Fruit fly (Drosophila melanogaster) whole organism, prepupa: ENCODE results near the gene CG14984.
A peak's percentile ranks its signal among the peaks of the same experiment; 100 is the strongest.

Experiments
- CG10631 ChIP-seq: fragments of 200-800 bp; sonication (Bioruptor generic); optimal IDR thresholded peaks from 2 replicates; lab custom pipeline; 2016; ENCODE audit warnings: missing biosample characterization, missing genetic modification characterization
- CG10669 ChIP-seq: fragments of 200-800 bp; sonication (Bioruptor generic); optimal IDR thresholded peaks from 3 replicates; lab custom pipeline; 2018; ENCODE audit warnings: missing biosample characterization, mild to moderate bottlenecking, missing genetic modification characterization, moderate library complexity
- CG11294 ChIP-seq: fragments of 200-800 bp; sonication (Bioruptor generic); IDR thresholded peaks from 2 replicates; pipeline ENCODE4 v1.3.6; 2022; ENCODE audit warnings: missing biosample characterization, missing genetic modification characterization
- CG11762 ChIP-seq: fragments of 200-800 bp; sonication (Bioruptor generic); optimal IDR thresholded peaks from 3 replicates; lab custom pipeline; 2016; ENCODE audit warnings: missing biosample characterization, missing genetic modification characterization; ENCODE audit not compliant: insufficient read depth
- CG15336 ChIP-seq: fragments of 200-800 bp; sonication (Bioruptor generic); IDR thresholded peaks from 2 replicates; pipeline ENCODE4 v1.3.6; 2022; ENCODE audit warnings: missing biosample characterization, missing genetic modification characterization
- CG1621 ChIP-seq: fragments of 200-800 bp; sonication (Bioruptor generic); optimal IDR thresholded peaks from 3 replicates; lab custom pipeline; 2018; ENCODE audit warnings: missing biosample characterization, mild to moderate bottlenecking, missing genetic modification characterization
- CG3032 ChIP-seq: fragments of 200-800 bp; optimal IDR thresholded peaks from 2 replicates; lab custom pipeline; 2019; ENCODE audit warnings: missing biosample characterization, mild to moderate bottlenecking, missing genetic modification characterization, moderate library complexity
- CG31627 ChIP-seq: fragments of 200-800 bp; sonication (Bioruptor generic); optimal IDR thresholded peaks from 3 replicates; lab custom pipeline; 2016; ENCODE audit warnings: missing biosample characterization, missing genetic modification characterization
- CG3919 ChIP-seq: fragments of 200-800 bp; sonication (Bioruptor generic); optimal IDR thresholded peaks from 3 replicates; lab custom pipeline; 2016; ENCODE audit warnings: missing biosample characterization, missing genetic modification characterization
- CG4318 ChIP-seq: fragments of 200-800 bp; sonication (Bioruptor generic); optimal IDR thresholded peaks from 3 replicates; lab custom pipeline; 2017; ENCODE audit warnings: missing biosample characterization, mild to moderate bottlenecking, missing genetic modification characterization
- CG6163 ChIP-seq: fragments of 200-800 bp; sonication (Bioruptor generic); IDR thresholded peaks from 3 replicates; pipeline ENCODE4 v1.3.6; 2022; ENCODE audit warnings: missing biosample characterization, missing genetic modification characterization
- CG6276 ChIP-seq: fragments of 200-800 bp; sonication (Bioruptor generic); optimal IDR thresholded peaks from 2 replicates; lab custom pipeline; 2017; ENCODE audit warnings: missing biosample characterization, mild to moderate bottlenecking, missing genetic modification characterization
- CG6792 ChIP-seq: fragments of 200-800 bp; sonication (Bioruptor generic); optimal IDR thresholded peaks from 3 replicates; lab custom pipeline; 2016; ENCODE audit warnings: missing biosample characterization, missing genetic modification characterization
- CG6808 ChIP-seq: fragments of 200-800 bp; sonication (Bioruptor generic); optimal IDR thresholded peaks from 3 replicates; lab custom pipeline; 2017; ENCODE audit warnings: missing biosample characterization, missing genetic modification characterization, mild to moderate bottlenecking, moderate library complexity, missing genetic modification reagents
- CG6854 ChIP-seq: fragments of 200-800 bp; sonication (Bioruptor generic); optimal IDR thresholded peaks from 2 replicates; lab custom pipeline; 2017; ENCODE audit warnings: missing biosample characterization, mild to moderate bottlenecking, missing genetic modification characterization
- CG7368 ChIP-seq: fragments of 200-800 bp; sonication (Bioruptor generic); optimal IDR thresholded peaks from 3 replicates; lab custom pipeline; 2016; ENCODE audit warnings: missing biosample characterization, missing genetic modification characterization
- CG8632 ChIP-seq: fragments of 200-800 bp; sonication (Bioruptor generic); optimal IDR thresholded peaks from 3 replicates; lab custom pipeline; 2016; ENCODE audit warnings: missing biosample characterization, missing genetic modification characterization
- Eip75B ChIP-seq: fragments of 200-800 bp; sonication (Bioruptor generic); optimal IDR thresholded peaks from 3 replicates; lab custom pipeline; 2016; ENCODE audit warnings: missing biosample characterization, missing genetic modification characterization
- Eip78C ChIP-seq: fragments of 200-800 bp; sonication (Bioruptor generic); peaks from one replicate; lab custom pipeline; 2016; ENCODE audit warnings: missing biosample characterization, missing genetic modification characterization
- Hr38 ChIP-seq: sonication (Bioruptor generic); optimal IDR thresholded peaks from 2 replicates; lab custom pipeline; 2016; ENCODE audit warnings: missing biosample characterization, missing genetic modification characterization
- Met ChIP-seq: fragments of 200-800 bp; sonication (Bioruptor generic); optimal IDR thresholded peaks from 3 replicates; lab custom pipeline; 2016; ENCODE audit warnings: missing biosample characterization, missing genetic modification characterization
- Sox102F ChIP-seq: fragments of 200-800 bp; sonication (Bioruptor generic); optimal IDR thresholded peaks from 2 replicates; lab custom pipeline; 2016; ENCODE audit warnings: missing biosample characterization, mild to moderate bottlenecking, missing genetic modification characterization
- achi ChIP-seq: fragments of 200-800 bp; sonication (Bioruptor generic); optimal IDR thresholded peaks from 3 replicates; lab custom pipeline; 2016; ENCODE audit warnings: missing biosample characterization, missing genetic modification characterization
- cyc ChIP-seq: fragments of 200-800 bp; sonication (Bioruptor generic); optimal IDR thresholded peaks from 3 replicates; lab custom pipeline; 2016; ENCODE audit warnings: missing biosample characterization, missing genetic modification characterization
- dac ChIP-seq: fragments of 200-800 bp; sonication (Bioruptor generic); optimal IDR thresholded peaks from 2 replicates; lab custom pipeline; 2017; ENCODE audit warnings: missing biosample characterization, mild to moderate bottlenecking, missing genetic modification characterization
- eg ChIP-seq: fragments of 200-800 bp; sonication (Bioruptor generic); IDR thresholded peaks from 3 replicates; pipeline ENCODE4 v1.3.6; 2022; ENCODE audit warnings: missing biosample characterization, missing genetic modification characterization
- fd59A ChIP-seq: fragments of 200-800 bp; sonication (Bioruptor generic); optimal IDR thresholded peaks from 2 replicates; lab custom pipeline; 2017; ENCODE audit warnings: missing biosample characterization, mild to moderate bottlenecking, missing genetic modification characterization, missing genetic modification reagents
- lz ChIP-seq: fragments of 200-800 bp; sonication (Bioruptor generic); optimal IDR thresholded peaks from 3 replicates; lab custom pipeline; 2016; ENCODE audit warnings: missing biosample characterization, missing genetic modification characterization
- net ChIP-seq: fragments of 200-800 bp; sonication (Bioruptor generic); optimal IDR thresholded peaks from 3 replicates; lab custom pipeline; 2016; ENCODE audit warnings: missing biosample characterization, missing genetic modification characterization
- spab ChIP-seq: fragments of 200-800 bp; sonication (Bioruptor generic); optimal IDR thresholded peaks from 2 replicates; lab custom pipeline; 2017; ENCODE audit warnings: missing biosample characterization, mild to moderate bottlenecking, missing genetic modification characterization, missing genetic modification reagents
- svp ChIP-seq: fragments of 200-800 bp; sonication (Bioruptor generic); peaks from one replicate; lab custom pipeline; 2016; ENCODE audit warnings: missing biosample characterization, missing genetic modification characterization
- vri ChIP-seq: fragments of 200-800 bp; sonication (Bioruptor generic); optimal IDR thresholded peaks from 3 replicates; lab custom pipeline; 2016; ENCODE audit warnings: missing biosample characterization, mild to moderate bottlenecking, missing genetic modification characterization

CG14984 gene

dm6 chr3L:3978762-3979516, 26.6 kb upstream of the CG14984 start:
- TF ChIP-seq CG1621 (tag; lab: Kevin White, UChicago) (no peak), achi (GFP tag; lab: Kevin White, UChicago) (no peak), net (GFP tag; lab: Kevin White, UChicago) (no peak), CG11762 (no peak)
- TF ChIP-seq, all 60 proteins: peak for 0

dm6 chr3L:3977622-3978355, 25.4 kb upstream of the CG14984 start:
- TF ChIP-seq Sox102F (GFP tag; lab: Kevin White, UChicago) (no peak), Met (peak; percentile 16), CG6163 (GFP tag; lab: Robert Waterston, UW) (no peak), CG31627 (GFP tag; lab: Kevin White, UChicago) (no peak)

DNA sequence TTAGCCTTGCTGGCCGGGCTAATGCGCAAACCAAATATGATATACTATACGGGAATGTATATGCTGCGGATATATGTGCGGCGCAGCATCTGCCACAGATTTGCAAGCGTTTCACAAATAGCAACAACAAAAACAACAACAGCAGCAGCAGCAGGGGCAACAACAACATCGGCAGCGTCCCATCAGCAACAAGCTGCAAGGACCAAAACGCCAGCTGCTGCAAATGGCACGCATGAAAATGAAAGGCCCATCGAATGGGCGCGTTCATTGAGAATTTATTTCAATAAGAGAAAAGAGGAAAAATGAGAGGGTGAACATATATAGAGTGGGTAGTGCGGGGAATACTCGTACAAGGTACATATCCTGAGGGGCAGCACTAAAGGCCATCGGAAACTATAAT, 24.1 kb upstream of the CG14984 start:
- no peak for TF ChIP-seq dac
- TF ChIP-seq achi (GFP tag; lab: Kevin White, UChicago): no peak
- no peak for TF ChIP-seq CG10631 (GFP tag; lab: Kevin White, UChicago)
- TF ChIP-seq Eip75B: no peak
- TF ChIP-seq spab (GFP tag; lab: Kevin White, UChicago): no peak
- no peak for TF ChIP-seq CG11294 (GFP tag; lab: Robert Waterston, UW)
- TF ChIP-seq CG8632 (GFP tag; lab: Kevin White, UChicago): no peak
- TF ChIP-seq fd59A (GFP tag; lab: Kevin White, UChicago): no peak
- TF ChIP-seq CG31627 (GFP tag; lab: Kevin White, UChicago): no peak
- no peak for TF ChIP-seq Sox102F (GFP tag; lab: Kevin White, UChicago)
- TF ChIP-seq lz (GFP tag; lab: Kevin White, UChicago): no peak
- TF ChIP-seq cyc (GFP tag; lab: Kevin White, UChicago): no peak
- TF ChIP-seq CG3919 (GFP tag; lab: Kevin White, UChicago): no peak
- no peak for TF ChIP-seq svp
- no peak for TF ChIP-seq CG6792 (GFP tag; lab: Kevin White, UChicago)
- no peak for TF ChIP-seq CG10669 (GFP tag; lab: Kevin White, UChicago)
- TF ChIP-seq CG15336 (GFP tag; lab: Robert Waterston, UW): no peak

DNA sequence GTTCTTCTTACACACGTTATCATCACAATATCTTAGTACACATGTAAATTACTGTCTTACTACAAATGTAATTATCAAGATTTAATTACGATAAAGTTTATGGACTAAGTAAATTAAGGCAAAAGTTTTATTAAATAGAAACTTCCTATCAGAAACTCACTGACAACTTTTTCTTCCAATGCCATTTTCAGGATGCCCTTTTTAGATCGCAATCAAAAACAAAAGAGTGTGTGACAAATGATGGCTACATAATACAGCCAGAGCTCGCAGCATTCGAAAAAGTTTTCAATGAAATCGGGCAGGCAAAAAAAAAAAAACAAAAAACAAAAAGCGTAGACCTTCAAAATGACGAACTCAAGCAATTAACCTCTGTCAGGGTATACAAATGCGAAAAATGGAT, 20.2 kb upstream of the CG14984 start, which contains the start of gene CG43915:
Gene CG43915, plus strand, starts transcription at position 301 of the 400 bp plus-strand sequence.
- no peak for TF ChIP-seq Hr38 (GFP tag; lab: Kevin White, UChicago)
- no peak for TF ChIP-seq CG10669 (GFP tag; lab: Kevin White, UChicago)

DNA sequence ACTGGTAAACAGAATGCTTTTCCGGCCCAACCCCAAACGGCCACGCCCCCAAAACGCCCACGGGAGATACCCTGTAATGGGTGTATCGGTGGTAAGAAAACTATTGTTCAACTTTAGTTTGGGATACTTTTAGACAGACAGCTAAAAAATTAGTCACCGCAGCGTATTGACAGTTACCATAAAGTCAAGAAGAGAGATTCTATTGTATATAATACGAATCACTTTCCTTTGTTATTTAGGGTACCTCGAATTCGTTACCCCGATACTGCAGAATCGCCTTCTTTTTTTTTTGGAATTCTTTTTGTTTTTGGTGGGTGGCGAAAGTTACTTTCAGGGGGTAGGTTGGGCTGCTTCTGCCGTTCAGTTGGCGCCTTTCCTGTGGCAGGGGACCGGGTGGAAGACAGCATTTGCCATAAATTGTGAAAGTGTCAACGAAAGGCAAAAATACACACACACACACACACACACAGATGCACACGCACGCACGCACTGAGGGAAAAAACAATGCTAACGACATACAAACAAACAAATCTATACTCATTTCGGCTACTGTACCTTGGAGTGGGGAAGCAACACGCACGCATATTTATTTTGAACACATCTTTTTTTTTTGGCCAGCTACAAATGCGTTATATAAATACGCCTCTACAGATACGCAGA, 18.2 kb upstream of the CG14984 start:
- no peak for TF ChIP-seq CG3032
- TF ChIP-seq Eip78C (GFP tag; lab: Kevin White, UChicago): peak; percentile 23
- peak; percentile 54 for TF ChIP-seq svp

DNA sequence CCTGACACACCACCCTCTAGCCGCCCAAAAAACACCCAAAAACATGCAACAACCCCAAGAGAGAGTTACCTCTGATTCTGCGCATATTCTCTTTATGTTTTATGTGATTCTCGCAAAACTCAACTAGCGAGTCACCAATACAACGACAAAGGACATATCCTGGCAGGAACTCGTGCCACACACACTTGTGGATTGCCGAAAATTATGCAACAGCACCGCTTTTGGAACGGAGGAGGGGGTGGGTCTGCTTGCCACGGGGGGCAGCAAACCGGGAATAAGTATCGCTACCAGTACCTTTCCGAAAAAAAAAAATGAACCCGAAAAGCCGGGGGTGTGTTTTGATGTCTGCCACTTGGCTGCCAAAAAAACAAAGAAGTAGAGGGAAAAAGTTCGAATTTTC, 12.8 kb upstream of the CG14984 start:
- TF ChIP-seq vri (GFP tag; lab: Kevin White, UChicago) (peak; percentile 15), dac (no peak)
- TF ChIP-seq, all 60 proteins: peak for 1

DNA sequence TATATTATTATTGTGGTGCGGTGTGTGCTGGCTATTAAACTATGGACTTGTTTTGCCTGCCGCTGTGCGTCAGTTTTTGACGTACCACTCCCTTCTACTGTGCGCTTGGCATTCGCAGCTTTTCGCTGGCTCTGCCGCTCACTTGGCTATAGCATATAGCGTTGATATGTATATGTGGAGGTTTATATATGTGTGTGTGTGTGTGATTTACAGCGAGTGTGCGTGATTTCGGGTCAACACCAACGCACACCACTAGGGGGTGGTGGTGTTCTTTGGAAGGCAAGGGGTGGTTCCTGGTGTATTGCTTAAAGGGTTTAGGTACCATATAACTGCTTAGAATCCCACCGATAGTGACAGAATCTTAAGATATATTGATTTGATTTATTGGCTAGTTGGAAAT, 12.3 kb upstream of the CG14984 start, which contains the start of gene CG12605:
Gene CG12605, minus strand, starts transcription at position 101 of the 400 bp plus-strand sequence.
- TF ChIP-seq CG6808 (GFP tag; lab: Kevin White, UChicago): no peak
- TF ChIP-seq svp: no peak
- TF ChIP-seq CG6276 (GFP tag; lab: Kevin White, UChicago): no peak
- TF ChIP-seq CG10669 (GFP tag; lab: Kevin White, UChicago): no peak
- TF ChIP-seq dac: no peak
- no peak for TF ChIP-seq eg (GFP tag; lab: Robert Waterston, UW)
- no peak for TF ChIP-seq CG4318
- TF ChIP-seq CG6163 (GFP tag; lab: Robert Waterston, UW): no peak
- no peak for TF ChIP-seq cyc (GFP tag; lab: Kevin White, UChicago)
- no peak for TF ChIP-seq CG7368
- TF ChIP-seq Eip78C (GFP tag; lab: Kevin White, UChicago): no peak
- no peak for TF ChIP-seq CG6854 (GFP tag; lab: Kevin White, UChicago)
- TF ChIP-seq, all 60 proteins: peak for 0
